Worm (Caenorhabditis elegans): ENCODE measurements around the gene srd-36.

- TF ChIP-seq T22C8.4 (GFP tag; IDR thresholded peaks at IDR 0.05), result no peak
- no peak for TF ChIP-seq ztf-23 (GFP tag; IDR thresholded peaks at IDR 0.05)
- TF ChIP-seq med-1 (GFP tag; optimal IDR thresholded peaks at IDR 0.05; ENCODE audit: insufficient read depth), result no peak
- no peak for TF ChIP-seq ref-1 (GFP tag; conservative IDR thresholded peaks at IDR 0.05)
- TF ChIP-seq flt-1 (GFP tag; IDR thresholded peaks at IDR 0.05), result no peak
- no peak for TF ChIP-seq cog-1 (tag; optimal IDR thresholded peaks at IDR 0.05)
- TF ChIP-seq klf-2 (GFP tag; conservative IDR thresholded peaks at IDR 0.05), result no peak
- TF ChIP-seq tab-1 (GFP tag; IDR thresholded peaks at IDR 0.05), result no peak
- no peak for TF ChIP-seq ztf-29 (GFP tag; IDR thresholded peaks at IDR 0.05)
Observed at ce11 chrX:13311641-13312423, 17.3 kb upstream of the srd-36 start, which contains the start of gene F46G10.1.

Measured in whole organism, midembryonic.